Worm (Caenorhabditis elegans): ENCODE results near the gene K11E4.1.

DNA sequence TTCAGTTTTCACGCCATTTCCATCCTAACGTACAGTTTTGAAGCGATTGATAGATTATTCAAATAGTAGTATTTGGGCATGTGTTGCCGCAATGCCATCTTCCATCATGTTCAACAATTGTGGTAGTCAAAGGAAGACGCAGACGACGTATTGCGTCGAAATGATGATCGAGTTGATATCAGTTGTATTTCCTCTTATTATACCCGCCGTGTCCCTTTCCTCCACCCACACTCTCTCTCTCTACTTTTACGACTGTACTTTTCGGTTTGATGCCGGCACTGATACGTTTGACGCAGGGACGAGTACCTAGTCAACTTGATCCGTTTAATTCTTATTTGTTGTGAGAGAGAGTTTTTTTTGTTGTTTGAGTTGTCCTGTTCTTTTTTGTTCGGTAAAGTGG lies 41.3 kb upstream of the K11E4.1 start:
- TF ChIP-seq pha-4 (tag; optimal IDR thresholded peaks at IDR 0.05) (no peak), lsl-1 (GFP tag; optimal IDR thresholded peaks at IDR 0.05) (no peak)

Data from whole organism, young adult.